Fruit fly (Drosophila melanogaster) whole organism, embryonic: ENCODE measurements around the gene CG13653.

Experiments
- Antp ChIP-seq: fragments of 200-800 bp; sonication (Bioruptor generic); optimal IDR thresholded peaks from 3 replicates; lab custom pipeline; 2016; ENCODE audit warnings: missing biosample characterization, missing genetic modification characterization
- CG1024 ChIP-seq: fragments of 200-800 bp; sonication (Bioruptor generic); IDR thresholded peaks from 2 replicates; pipeline ENCODE4 v1.3.6; 2022; ENCODE audit warnings: missing biosample characterization, missing genetic modification characterization
- CG15011 ChIP-seq: fragments of 200-800 bp; sonication (Bioruptor generic); optimal IDR thresholded peaks from 3 replicates; lab custom pipeline; 2018; ENCODE audit warnings: missing biosample characterization, mild to moderate bottlenecking, missing genetic modification characterization
- CG15514 ChIP-seq: fragments of 200-800 bp; sonication (Bioruptor generic); optimal IDR thresholded peaks from 3 replicates; lab custom pipeline; 2017; ENCODE audit warnings: missing biosample characterization, missing genetic modification characterization, mild to moderate bottlenecking, moderate library complexity, missing genetic modification reagents
- CG17385 ChIP-seq: fragments of 200-800 bp; sonication (Bioruptor generic); optimal IDR thresholded peaks from 3 replicates; lab custom pipeline; 2018; ENCODE audit warnings: missing biosample characterization, mild to moderate bottlenecking, missing genetic modification characterization
- CG18619 ChIP-seq: fragments of 200-800 bp; sonication (Bioruptor generic); optimal IDR thresholded peaks from 3 replicates; lab custom pipeline; 2017; ENCODE audit warnings: missing biosample characterization, mild to moderate bottlenecking, missing genetic modification characterization
- CG2120 ChIP-seq: fragments of 200-800 bp; sonication (Bioruptor generic); optimal IDR thresholded peaks from 3 replicates; lab custom pipeline; 2016; ENCODE audit warnings: missing biosample characterization, missing genetic modification characterization
- CG2712 ChIP-seq: fragments of 200-800 bp; optimal IDR thresholded peaks from 3 replicates; lab custom pipeline; 2019; ENCODE audit warnings: missing biosample characterization, mild to moderate bottlenecking, missing genetic modification characterization, moderate library complexity
- CG31365 ChIP-seq: fragments of 200-800 bp; sonication (Bioruptor generic); optimal IDR thresholded peaks from 2 replicates; lab custom pipeline; 2018; ENCODE audit warnings: missing biosample characterization, mild to moderate bottlenecking, missing genetic modification characterization
- CG33557 ChIP-seq: fragments of 200-800 bp; sonication (Bioruptor generic); optimal IDR thresholded peaks from 2 replicates; lab custom pipeline; 2019; ENCODE audit warnings: missing biosample characterization, mild to moderate bottlenecking, missing genetic modification characterization, moderate library complexity
- CG43689 ChIP-seq: fragments of 200-800 bp; sonication (Bioruptor generic); IDR thresholded peaks from 2 replicates; pipeline ENCODE4 v1.3.6; 2022; ENCODE audit warnings: missing biosample characterization, missing genetic modification characterization
- CG6791 ChIP-seq: fragments of 200-800 bp; sonication (Bioruptor generic); IDR thresholded peaks from 3 replicates; pipeline ENCODE4 v1.3.6; 2022; ENCODE audit warnings: missing biosample characterization, missing genetic modification characterization; ENCODE audit not compliant: partially characterized antibody
- CG7372 ChIP-seq: fragments of 200-800 bp; sonication (Bioruptor generic); IDR thresholded peaks from 2 replicates; pipeline ENCODE4 v1.3.6; 2022; ENCODE audit warnings: missing biosample characterization, missing genetic modification characterization
- CG9609 ChIP-seq: fragments of 200-800 bp; sonication (Bioruptor generic); optimal IDR thresholded peaks from 3 replicates; lab custom pipeline; 2016; ENCODE audit warnings: missing biosample characterization, missing genetic modification characterization
- CoRest ChIP-seq: fragments of 200-800 bp; sonication (Bioruptor generic); optimal IDR thresholded peaks from 3 replicates; lab custom pipeline; 2018; ENCODE audit warnings: missing biosample characterization, mild to moderate bottlenecking, missing genetic modification characterization, moderate library complexity
- D19A ChIP-seq: fragments of 200-800 bp; optimal IDR thresholded peaks from 3 replicates; lab custom pipeline; 2019; ENCODE audit warnings: missing biosample characterization, mild to moderate bottlenecking, missing genetic modification characterization, moderate library complexity
- Eip74EF ChIP-seq, 2 experiments: fragments of 200-800 bp in 1 of 2; fragments of >200 bp in 1 of 2; sonication (Bioruptor generic) in 1 of 2; optimal IDR thresholded peaks; 2 replicates each; lab custom pipeline; 2017 to 2019; ENCODE audit warnings: missing biosample characterization in 2 of 2, missing genetic modification characterization in 2 of 2, mild to moderate bottlenecking in 1 of 2, moderate library complexity in 1 of 2
- Ets65A ChIP-seq: fragments of 200-800 bp; sonication (Bioruptor generic); peaks from one replicate; lab custom pipeline; 2016; ENCODE audit warnings: missing biosample characterization, missing genetic modification characterization
- Hand ChIP-seq: fragments of 200-800 bp; sonication (Bioruptor generic); optimal IDR thresholded peaks from 2 replicates; lab custom pipeline; 2017; ENCODE audit warnings: mild to moderate bottlenecking, missing biosample characterization, missing genetic modification reagents, missing genetic modification characterization
- Hey ChIP-seq: fragments of 200-800 bp; sonication (Bioruptor generic); optimal IDR thresholded peaks from 3 replicates; lab custom pipeline; 2018; ENCODE audit warnings: missing biosample characterization, mild to moderate bottlenecking, missing genetic modification characterization
- HmgZ ChIP-seq: fragments of 200-800 bp; sonication (Bioruptor generic); optimal IDR thresholded peaks from 2 replicates; lab custom pipeline; 2018; ENCODE audit warnings: missing biosample characterization, mild to moderate bottlenecking, missing genetic modification characterization
- NC2α ChIP-seq: fragments of 200-800 bp; sonication (Bioruptor generic); optimal IDR thresholded peaks from 2 replicates; lab custom pipeline; 2016; ENCODE audit warnings: missing biosample characterization, missing genetic modification characterization
- NFAT ChIP-seq: fragments of 200-800 bp; sonication (Bioruptor generic); IDR thresholded peaks from 2 replicates; pipeline ENCODE4 v1.3.6; 2022; ENCODE audit warnings: missing biosample characterization, missing genetic modification characterization
- Six4 ChIP-seq: fragments of 200-800 bp; sonication (Bioruptor generic); optimal IDR thresholded peaks from 2 replicates; lab custom pipeline; 2016; ENCODE audit warnings: missing biosample characterization, missing genetic modification characterization
- Sox100B ChIP-seq: fragments of 200-800 bp; sonication (Bioruptor generic); optimal IDR thresholded peaks from 3 replicates; lab custom pipeline; 2018; ENCODE audit warnings: missing biosample characterization, mild to moderate bottlenecking, missing genetic modification characterization
- Sry-β ChIP-seq: fragments of 200-800 bp; sonication (Bioruptor generic); optimal IDR thresholded peaks from 2 replicates; lab custom pipeline; 2018; ENCODE audit warnings: missing biosample characterization, mild to moderate bottlenecking, missing genetic modification characterization, moderate library complexity
- Vsx1 ChIP-seq: fragments of 200-800 bp; sonication (Bioruptor generic); optimal IDR thresholded peaks from 2 replicates; lab custom pipeline; 2017; ENCODE audit warnings: missing biosample characterization, mild to moderate bottlenecking, missing genetic modification characterization, missing genetic modification reagents
- ab ChIP-seq: fragments of 200-800 bp; sonication (Bioruptor generic); optimal IDR thresholded peaks from 2 replicates; lab custom pipeline; 2016; ENCODE audit warnings: missing biosample characterization, missing genetic modification characterization
- cas ChIP-seq: fragments of 200-800 bp; sonication (Bioruptor generic); IDR thresholded peaks from 2 replicates; pipeline ENCODE4 v1.3.6; 2022; ENCODE audit warnings: missing biosample characterization, missing genetic modification characterization
- chinmo ChIP-seq: fragments of 200-800 bp; sonication (Bioruptor generic); IDR thresholded peaks from 4 replicates; pipeline ENCODE4 v1.3.6; 2022; ENCODE audit warnings: missing biosample characterization, missing genetic modification characterization; ENCODE audit not compliant: partially characterized antibody
- chn ChIP-seq: fragments of 200-800 bp; sonication (Bioruptor generic); optimal IDR thresholded peaks from 2 replicates; lab custom pipeline; 2016; ENCODE audit warnings: missing biosample characterization, missing genetic modification characterization
- gcm2 ChIP-seq: fragments of 200-800 bp; sonication (Bioruptor generic); optimal IDR thresholded peaks from 2 replicates; lab custom pipeline; 2016; ENCODE audit warnings: missing biosample characterization, missing genetic modification characterization
- gfzf ChIP-seq: fragments of 200-800 bp; sonication (Bioruptor generic); optimal IDR thresholded peaks from 2 replicates; lab custom pipeline; 2016; ENCODE audit warnings: missing biosample characterization, mild to moderate bottlenecking, missing genetic modification characterization, moderate library complexity
- grn ChIP-seq: fragments of 200-800 bp; sonication (Bioruptor generic); optimal IDR thresholded peaks from 3 replicates; lab custom pipeline; 2017; ENCODE audit warnings: missing biosample characterization, missing genetic modification characterization
- gsb ChIP-seq: fragments of 200-800 bp; sonication (Bioruptor generic); IDR thresholded peaks from 2 replicates; pipeline ENCODE4 v1.3.6; 2022; ENCODE audit warnings: missing biosample characterization, missing genetic modification characterization
- gsb-n ChIP-seq: fragments of 200-800 bp; sonication (Bioruptor generic); optimal IDR thresholded peaks from 3 replicates; lab custom pipeline; 2018; ENCODE audit warnings: missing biosample characterization, mild to moderate bottlenecking, missing genetic modification characterization
- gt ChIP-seq: fragments of 200-800 bp; sonication (Bioruptor generic); IDR thresholded peaks from 2 replicates; pipeline ENCODE4 v1.3.6; 2022; ENCODE audit warnings: missing biosample characterization, missing genetic modification characterization
- hb ChIP-seq: fragments of 200-800 bp; sonication (Bioruptor generic); IDR thresholded peaks from 3 replicates; pipeline ENCODE4 v1.3.6; 2022; ENCODE audit warnings: missing biosample characterization, missing genetic modification characterization; ENCODE audit not compliant: partially characterized antibody
- jigr1 ChIP-seq: fragments of 200-800 bp; sonication (Bioruptor generic); IDR thresholded peaks from 3 replicates; pipeline ENCODE4 v1.3.6; 2022; ENCODE audit warnings: missing biosample characterization, missing genetic modification characterization
- knrl ChIP-seq: fragments of 200-800 bp; sonication (Bioruptor generic); IDR thresholded peaks from 3 replicates; pipeline ENCODE4 v1.3.6; 2022; ENCODE audit warnings: missing biosample characterization, missing genetic modification characterization; ENCODE audit not compliant: partially characterized antibody
- lola ChIP-seq, 3 experiments: fragments of >200 bp in 2 of 3; fragments of 200-800 bp in 1 of 3; sonication (Bioruptor generic) in 1 of 3; optimal IDR thresholded peaks; 2 replicates each; lab custom pipeline; 2017 to 2019; ENCODE audit warnings: missing biosample characterization in 3 of 3, missing genetic modification characterization in 3 of 3, mild to moderate bottlenecking in 1 of 3, moderate library complexity in 1 of 3
- lov ChIP-seq, 2 experiments: fragments of 200-800 bp in 1 of 2; fragments of >200 bp in 1 of 2; sonication (Bioruptor generic) in 1 of 2; IDR thresholded peaks in 1 of 2; optimal IDR thresholded peaks in 1 of 2; 2 replicates in 1 of 2; 3 replicates in 1 of 2; pipeline versions ENCODE4 v1.3.6 to Lab custom; 2017 to 2022; ENCODE audit warnings: missing biosample characterization in 1 of 2, missing genetic modification characterization in 1 of 2
- pb ChIP-seq: fragments of 200-800 bp; sonication (Bioruptor generic); optimal IDR thresholded peaks from 3 replicates; lab custom pipeline; 2016; ENCODE audit warnings: missing biosample characterization, missing genetic modification characterization
- sc ChIP-seq, 3 experiments: fragments of >200 bp in 2 of 3; fragments of 200-800 bp in 1 of 3; sonication (Bioruptor generic) in 1 of 3; optimal IDR thresholded peaks; 2 replicates in 2 of 3; 3 replicates in 1 of 3; lab custom pipeline; 2017; ENCODE audit warnings: mild to moderate bottlenecking in 1 of 3, missing biosample characterization in 1 of 3, missing genetic modification characterization in 1 of 3, missing genetic modification reagents in 1 of 3
- tin ChIP-seq: fragments of 200-800 bp; sonication (Bioruptor generic); optimal IDR thresholded peaks from 3 replicates; lab custom pipeline; 2016; ENCODE audit warnings: missing biosample characterization, missing genetic modification characterization
- usp ChIP-seq: fragments of >200 bp; optimal IDR thresholded peaks from 2 replicates; lab custom pipeline; 2017; ENCODE audit warnings: missing biosample characterization, missing genetic modification characterization
- vfl ChIP-seq: fragments of 200-800 bp; sonication (Bioruptor generic); optimal IDR thresholded peaks from 2 replicates; lab custom pipeline; 2016; ENCODE audit warnings: missing biosample characterization, missing genetic modification characterization

CG13653 gene

DNA sequence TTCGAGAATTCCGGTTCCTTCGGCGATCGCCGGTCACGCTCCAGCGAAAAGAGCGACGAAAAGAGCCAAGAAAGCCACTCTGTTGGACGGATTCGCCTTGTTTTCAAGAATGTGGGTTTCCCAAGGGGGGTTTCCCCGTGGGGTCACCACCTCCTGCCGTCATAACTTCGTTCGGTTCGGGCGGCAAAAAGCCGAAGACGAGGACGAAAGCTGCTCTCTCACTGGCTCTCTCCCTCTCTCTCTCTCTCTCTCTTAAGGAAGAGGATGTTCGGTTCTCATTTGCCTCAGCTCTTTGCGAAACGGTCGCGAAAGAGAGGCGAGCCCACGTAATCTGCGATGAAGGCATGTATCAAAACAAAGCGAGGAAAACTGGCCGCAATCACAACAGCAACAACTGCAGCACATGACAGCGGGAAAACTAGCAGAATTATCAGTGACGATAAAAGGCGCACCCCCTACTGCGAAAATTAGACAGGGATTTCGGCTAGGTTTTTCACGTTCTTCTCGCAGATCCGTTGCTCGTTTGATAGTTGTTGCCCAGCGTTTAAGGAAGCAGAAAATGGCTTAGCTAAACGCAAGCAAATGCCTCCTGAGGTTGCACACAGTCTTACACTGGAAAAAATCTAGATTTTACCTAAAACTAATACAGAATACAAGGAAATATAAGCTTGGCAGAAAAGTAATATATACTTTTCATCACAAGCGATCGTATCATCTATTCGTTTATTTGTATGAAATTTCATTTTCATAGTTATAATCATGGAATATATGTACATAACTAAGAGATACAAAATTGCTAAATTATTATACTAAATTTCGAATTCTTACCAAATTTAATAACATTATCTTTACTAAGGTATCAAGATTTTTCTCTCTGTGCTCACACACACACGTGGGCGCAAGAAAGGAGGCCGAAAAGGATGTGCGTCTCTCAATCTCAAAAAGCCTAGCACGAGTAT is 11.6 kb upstream of the CG13653 start, which contains the start of gene dan (continued):
- TF ChIP-seq grn (no peak), Sox100B (GFP tag; lab: Kevin White, UChicago) (peak; percentile 38), gcm2 (GFP tag; lab: Kevin White, UChicago) (no peak), CG2120 (GFP tag; lab: Kevin White, UChicago) (peak; percentile 18), ab (GFP tag; lab: Kevin White, UChicago) (no peak), Hand (no peak), gsb-n (tag; lab: Kevin White, UChicago) (peak; percentile 43), D19A (tag; lab: Kevin White, UChicago) (peak; percentile 39), jigr1 (GFP tag; lab: Robert Waterston, UW) (no peak), NFAT (GFP tag; lab: Robert Waterston, UW) (no peak), sc (optimal IDR thresholded peaks at IDR 0.05; lab: Kevin White, UChicago) (no peak), sc (GFP tag; optimal IDR thresholded peaks at IDR 0.05; lab: Kevin White, UChicago) (no peak), Antp (GFP tag; lab: Kevin White, UChicago) (no peak), gfzf (GFP tag; lab: Kevin White, UChicago) (no peak), hb (GFP tag; lab: Robert Waterston, UW) (no peak), Six4 (GFP tag; lab: Kevin White, UChicago) (no peak), vfl (GFP tag; lab: Kevin White, UChicago) (no peak), Sry-β (GFP tag; lab: Kevin White, UChicago) (no peak), CG15011 (GFP tag; lab: Kevin White, UChicago) (no peak), CG2712 (peak; percentile 66), Ets65A (GFP tag; lab: Kevin White, UChicago) (peak; percentile 86), lola (GFP tag; optimal IDR thresholded peaks at IDR 0.05; lab: Kevin White, UChicago) (peak in 1 of 3 experiments; percentile 73), CG43689 (GFP tag; lab: Robert Waterston, UW) (no peak), chinmo (GFP tag; lab: Robert Waterston, UW) (no peak), pb (GFP tag; lab: Kevin White, UChicago) (no peak), NC2α (GFP tag; lab: Kevin White, UChicago) (no peak), Hey (no peak), gsb (GFP tag; lab: Robert Waterston, UW) (no peak), tin (GFP tag; lab: Kevin White, UChicago) (no peak), Eip74EF (GFP tag; optimal IDR thresholded peaks at IDR 0.05; lab: Kevin White, UChicago) (no peak), CG15514 (GFP tag; lab: Kevin White, UChicago) (no peak), chn (no peak), CG6791 (GFP tag; lab: Robert Waterston, UW) (no peak), HmgZ (tag; lab: Kevin White, UChicago) (no peak), CoRest (tag; lab: Kevin White, UChicago) (peak; percentile 68), CG1024 (GFP tag; lab: Robert Waterston, UW) (no peak), CG31365 (tag; lab: Kevin White, UChicago) (no peak), CG17385 (GFP tag; lab: Kevin White, UChicago) (peak; percentile 5), CG33557 (peak; percentile 27), cas (GFP tag; lab: Robert Waterston, UW) (no peak), usp (GFP tag; lab: Kevin White, UChicago) (no peak), CG9609 (GFP tag; lab: Kevin White, UChicago) (no peak), Vsx1 (GFP tag; lab: Kevin White, UChicago) (no peak), knrl (no peak), lov (optimal IDR thresholded peaks at IDR 0.05; lab: Kevin White, UChicago) (no peak), lov (GFP tag; IDR thresholded peaks at IDR 0.05; lab: Robert Waterston, UW) (no peak), CG7372 (GFP tag; lab: Robert Waterston, UW) (no peak), CG18619 (GFP tag; lab: Kevin White, UChicago) (peak; percentile 42), gt (GFP tag; lab: Robert Waterston, UW) (no peak)
